Worm (Caenorhabditis elegans): ENCODE measurements around the gene T05E12.6.

- no peak for TF ChIP-seq ztf-11 (tag; optimal IDR thresholded peaks at IDR 0.05)
- TF ChIP-seq nhr-28 (tag; optimal IDR thresholded peaks at IDR 0.05) = no peak
- no peak for TF ChIP-seq nhr-2 (tag; optimal IDR thresholded peaks at IDR 0.05)
- TF ChIP-seq lin-32 (GFP tag; optimal IDR thresholded peaks at IDR 0.05) = no peak
- no peak for TF ChIP-seq pha-4 (tag; optimal IDR thresholded peaks at IDR 0.05)
- no peak for TF ChIP-seq snpc-4 (tag; optimal IDR thresholded peaks at IDR 0.05)
- TF ChIP-seq tbx-8 (GFP tag; optimal IDR thresholded peaks at IDR 0.05) = no peak
- no peak for TF ChIP-seq nhr-12 (tag; optimal IDR thresholded peaks at IDR 0.05)
- no peak for TF ChIP-seq unc-39 (tag; optimal IDR thresholded peaks at IDR 0.05)
- TF ChIP-seq nhr-76 (tag; optimal IDR thresholded peaks at IDR 0.05) = no peak
- no peak for TF ChIP-seq sptf-1 (tag; optimal IDR thresholded peaks at IDR 0.05)
Observed at ce11 chrV:17092262-17092661, 3.0 kb upstream of the T05E12.6 start, which contains the start of gene ZK218.1.
